Worm (Caenorhabditis elegans): ENCODE results near the gene Y53G8AR.8.

ce11 chrIII:3339317-3340016 lies 45.3 kb upstream of the Y53G8AR.8 start:
- TF ChIP-seq ceh-13 (GFP tag; optimal IDR thresholded peaks at IDR 0.05) (no peak), sea-1 (GFP tag; conservative IDR thresholded peaks at IDR 0.05) (no peak), flt-1 (GFP tag; IDR thresholded peaks at IDR 0.05) (no peak), tbx-37 (GFP tag; conservative IDR thresholded peaks at IDR 0.05) (no peak), ceh-36 (tag; optimal IDR thresholded peaks at IDR 0.05) (no peak), ets-7 (tag; optimal IDR thresholded peaks at IDR 0.05) (no peak), ama-1 (optimal IDR thresholded peaks at IDR 0.05) (no peak)

All from whole organism, early embryonic.